Worm (Caenorhabditis elegans): Measurements from ENCODE around the gene cpar-1.
A peak's percentile ranks its signal among the peaks of the same experiment; 100 is the strongest.

The cpar-1 gene

DNA sequence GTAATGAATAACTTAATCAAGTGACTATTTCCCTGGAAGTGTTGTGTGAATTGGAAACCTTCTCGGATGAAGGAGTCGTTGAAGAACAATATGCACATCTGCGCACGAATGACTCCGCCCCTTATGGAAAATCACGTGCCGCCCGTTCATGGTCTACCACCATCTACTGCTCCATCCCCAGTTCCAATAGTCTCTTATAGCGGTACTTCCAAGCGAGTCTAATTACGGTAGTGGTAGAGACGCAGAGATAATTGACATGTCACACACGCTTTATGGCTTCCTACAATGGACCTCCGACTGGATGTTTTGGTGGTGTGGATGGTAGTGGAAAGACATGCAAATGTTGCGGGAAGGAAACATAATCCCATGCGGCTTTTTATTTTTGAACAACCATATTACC, 17.1 kb downstream of the cpar-1 start:
- TF ChIP-seq C34F6.9 (tag; optimal IDR thresholded peaks at IDR 0.05) (peak; percentile 65), lsy-2 (tag; optimal IDR thresholded peaks at IDR 0.05) (peak in 1 of 2 experiments; percentile 18), nhr-129 (tag; optimal IDR thresholded peaks at IDR 0.05) (peak; percentile 42), elt-1 (tag; optimal IDR thresholded peaks at IDR 0.05) (no peak)

DNA sequence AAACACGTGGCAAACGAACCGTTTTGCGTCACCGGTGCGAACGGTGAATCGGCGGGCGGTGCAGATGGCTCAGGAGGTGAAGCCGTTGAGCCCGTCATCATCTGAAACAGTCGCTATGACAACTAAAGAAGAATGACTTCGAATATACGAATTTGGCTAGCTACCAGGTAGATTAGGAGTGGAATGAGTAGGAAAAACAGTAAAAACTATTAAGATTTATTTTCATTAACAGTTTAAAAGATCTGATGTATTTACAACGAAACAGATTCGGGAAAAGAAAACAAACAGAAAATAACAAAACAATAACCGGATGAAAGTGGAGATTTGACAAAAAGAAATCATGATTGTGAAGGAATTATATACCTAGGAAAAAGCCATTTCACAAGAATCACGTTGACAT, 20.1 kb downstream of the cpar-1 start, which contains the start of gene F54C8.7:
Gene F54C8.7, minus strand, starts transcription at position 101 of the 400 bp plus-strand sequence.
- TF ChIP-seq skn-1 (tag; optimal IDR thresholded peaks at IDR 0.05) = no peak
- no peak for TF ChIP-seq dmd-4 (tag; optimal IDR thresholded peaks at IDR 0.05)
- TF ChIP-seq unc-55 (GFP tag; optimal IDR thresholded peaks at IDR 0.05) = no peak

DNA sequence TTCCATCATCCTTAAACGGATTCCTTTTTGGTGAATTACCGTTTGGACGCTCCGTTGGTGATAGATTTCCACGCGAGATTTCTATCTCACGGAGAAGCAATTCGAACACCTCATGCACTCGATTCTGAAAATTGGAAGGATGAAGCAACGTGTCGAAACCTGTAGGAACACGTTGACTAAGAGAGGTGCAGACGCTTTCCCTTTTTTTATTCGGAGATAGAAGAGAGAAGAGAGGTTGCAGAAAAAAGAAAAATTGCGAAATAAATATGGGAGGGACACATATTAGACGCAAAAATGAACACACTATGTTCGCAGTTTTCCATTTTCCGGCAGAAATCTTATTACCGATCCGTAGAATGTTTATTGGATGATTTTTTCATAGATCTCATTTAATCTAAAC, 20.9 kb downstream of the cpar-1 start:
- peak; percentile 30 for TF ChIP-seq unc-55 (GFP tag; optimal IDR thresholded peaks at IDR 0.05)
- no peak for TF ChIP-seq nhr-23 (tag; optimal IDR thresholded peaks at IDR 0.05)
- TF ChIP-seq nhr-6 (tag; optimal IDR thresholded peaks at IDR 0.05) = no peak
- peak; percentile 58 for TF ChIP-seq blmp-1 (tag; optimal IDR thresholded peaks at IDR 0.05; ENCODE audit: insufficient read depth)
- TF ChIP-seq lin-13 (GFP tag; optimal IDR thresholded peaks at IDR 0.05) = no peak
- TF ChIP-seq peb-1 (tag; optimal IDR thresholded peaks at IDR 0.05) = no peak
- TF ChIP-seq sem-4 (tag; optimal IDR thresholded peaks at IDR 0.05) = no peak
- no peak for TF ChIP-seq nhr-10 (tag; optimal IDR thresholded peaks at IDR 0.05)
- TF ChIP-seq fos-1 (tag; optimal IDR thresholded peaks at IDR 0.05) = no peak
- TF ChIP-seq Y55F3AM.14 (GFP tag; optimal IDR thresholded peaks at IDR 0.05) = no peak

DNA sequence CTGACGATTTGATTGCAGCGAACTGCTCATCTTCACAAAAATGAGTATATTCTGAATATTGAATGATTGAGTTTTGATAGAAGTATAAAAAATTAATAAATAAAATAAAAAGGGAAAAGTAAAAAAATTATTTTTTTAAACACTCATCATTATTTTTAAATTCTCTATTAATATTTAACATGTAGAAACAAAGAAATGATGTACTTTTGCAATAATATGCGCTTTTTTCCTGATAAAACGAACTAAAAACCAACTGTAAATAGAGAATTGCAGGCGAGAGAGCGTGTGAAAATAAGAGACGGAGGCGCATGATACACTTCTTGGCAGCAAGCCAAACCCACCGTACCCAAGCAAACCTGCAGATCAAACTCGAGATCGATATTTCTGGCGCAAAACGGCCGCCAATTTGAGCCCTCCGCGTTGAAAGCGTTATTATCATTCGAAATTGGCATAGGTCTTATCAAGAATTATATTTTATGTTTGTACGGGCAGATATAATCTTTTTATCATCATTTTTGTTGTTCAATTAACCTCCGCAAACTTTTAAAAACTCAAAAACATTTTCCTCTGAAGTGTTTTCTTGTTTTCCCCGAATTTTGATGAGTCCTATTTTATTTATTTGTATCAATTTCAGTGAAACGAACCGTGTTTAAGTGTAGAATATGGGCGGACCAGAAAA, 22.3 kb downstream of the cpar-1 start, which contains the start of the genes rheb-1 and spk-1:
Gene rheb-1, minus strand, starts transcription at position 51 of the 679 bp plus-strand sequence.
Gene spk-1, plus strand, starts transcription at position 629 of the 679 bp plus-strand sequence.
- TF ChIP-seq lin-13 (GFP tag; optimal IDR thresholded peaks at IDR 0.05) (peak; percentile 88), nhr-129 (tag; optimal IDR thresholded peaks at IDR 0.05) (peak; percentile 90), lsy-2 (tag; optimal IDR thresholded peaks at IDR 0.05) (peak; percentile 98 to 99), ztf-1 (GFP tag; conservative IDR thresholded peaks at IDR 0.05) (no peak), elt-1 (tag; optimal IDR thresholded peaks at IDR 0.05) (no peak), peb-1 (tag; optimal IDR thresholded peaks at IDR 0.05) (no peak), mdl-1 (tag; optimal IDR thresholded peaks at IDR 0.05) (peak in 1 of 2 experiments; percentile 6), nhr-11 (tag; optimal IDR thresholded peaks at IDR 0.05) (no peak), fos-1 (tag; optimal IDR thresholded peaks at IDR 0.05) (peak; percentile 88), ceh-16 (tag; optimal IDR thresholded peaks at IDR 0.05) (peak; percentile 48), alr-1 (tag; optimal IDR thresholded peaks at IDR 0.05) (no peak), mab-5 (tag; optimal IDR thresholded peaks at IDR 0.05) (peak; percentile 67), C34F6.9 (tag; optimal IDR thresholded peaks at IDR 0.05) (peak; percentile 99), skn-1 (tag; optimal IDR thresholded peaks at IDR 0.05) (peak; percentile 92), snpc-4 (tag; optimal IDR thresholded peaks at IDR 0.05) (peak; percentile 77), nhr-6 (tag; optimal IDR thresholded peaks at IDR 0.05) (peak; percentile 83), blmp-1 (tag; optimal IDR thresholded peaks at IDR 0.05; ENCODE audit: insufficient read depth) (peak; percentile 54), Y55F3AM.14 (GFP tag; optimal IDR thresholded peaks at IDR 0.05) (peak; percentile 53), ztf-4 (tag; optimal IDR thresholded peaks at IDR 0.05) (peak; percentile 91), aly-2 (tag; optimal IDR thresholded peaks at IDR 0.05) (no peak), nhr-25 (tag; optimal IDR thresholded peaks at IDR 0.05) (peak; percentile 85), sma-9 (GFP tag; optimal IDR thresholded peaks at IDR 0.05) (peak; percentile 93), sma-9 (tag; optimal IDR thresholded peaks at IDR 0.05) (no peak), unc-55 (GFP tag; optimal IDR thresholded peaks at IDR 0.05) (peak; percentile 90), elt-3 (tag; optimal IDR thresholded peaks at IDR 0.05) (no peak), ztf-11 (tag; optimal IDR thresholded peaks at IDR 0.05) (no peak), nhr-77 (tag; optimal IDR thresholded peaks at IDR 0.05) (no peak), unc-39 (tag; optimal IDR thresholded peaks at IDR 0.05) (no peak), zag-1 (tag; optimal IDR thresholded peaks at IDR 0.05) (peak; percentile 32), unc-62 (GFP tag; optimal IDR thresholded peaks at IDR 0.05) (no peak), nhr-23 (tag; optimal IDR thresholded peaks at IDR 0.05) (no peak), ceh-82 (tag; optimal IDR thresholded peaks at IDR 0.05) (peak; percentile 59), ZK546.5 (tag; optimal IDR thresholded peaks at IDR 0.05) (peak; percentile 97), gmeb-1 (tag; optimal IDR thresholded peaks at IDR 0.05) (peak; percentile 82), F13H6.1 (tag; optimal IDR thresholded peaks at IDR 0.05) (peak; percentile 92), nhr-10 (tag; optimal IDR thresholded peaks at IDR 0.05) (no peak), dmd-4 (tag; optimal IDR thresholded peaks at IDR 0.05) (no peak), mbf-1 (tag; optimal IDR thresholded peaks at IDR 0.05) (no peak), sma-3 (GFP tag; optimal IDR thresholded peaks at IDR 0.05) (peak; percentile 93), sem-4 (tag; optimal IDR thresholded peaks at IDR 0.05) (peak; percentile 93), nhr-21 (tag; optimal IDR thresholded peaks at IDR 0.05) (peak; percentile 88), lin-11 (tag; optimal IDR thresholded peaks at IDR 0.05) (peak; percentile 95), egl-27 (tag; optimal IDR thresholded peaks at IDR 0.05) (peak; percentile 54), crh-2 (tag; optimal IDR thresholded peaks at IDR 0.05) (peak; percentile 96)

Data from whole organism, L2 larva.